Worm (Caenorhabditis elegans) whole organism, L4/young adult: ENCODE data around the gene mcm-5.

Experiments
- W03F9.2 ChIP-seq: fragments of 150-350 bp; optimal IDR thresholded peaks from 2 replicates; lab custom pipeline; 2014; ENCODE audit warnings: missing biosample characterization, missing genetic modification characterization
- him-1 ChIP-seq: sonication (generic microtip); optimal IDR thresholded peaks from 2 replicates; lab custom pipeline; 2016; ENCODE audit warnings: missing genotype, missing genetic modification reagents, missing genetic modification characterization, missing compliant biosample characterization

DNA sequence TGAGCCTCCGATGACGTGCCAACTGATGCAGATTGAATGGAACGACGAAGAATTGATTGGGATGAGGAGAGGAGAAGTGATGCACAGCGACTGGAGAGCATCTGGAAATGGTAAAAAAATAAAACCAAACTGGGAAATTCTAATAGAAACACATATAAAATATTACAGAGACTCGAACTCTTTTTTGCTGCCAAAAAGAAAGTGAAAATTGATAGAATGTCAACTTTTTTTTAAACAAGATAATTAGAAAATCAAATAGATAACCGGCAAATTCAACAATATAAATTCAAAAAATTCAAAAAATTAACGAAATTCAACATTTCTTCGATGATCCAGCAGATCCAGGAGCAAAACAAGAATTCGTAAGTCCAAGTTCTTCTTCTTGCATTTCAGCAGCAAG, 47.6 kb downstream of the mcm-5 start, which contains the start of gene mrpl-21:
- TF ChIP-seq him-1 (no peak), W03F9.2 (no peak)
